Worm (Caenorhabditis elegans): Measurements from ENCODE around the gene cyp-13A12.
A peak's percentile ranks its signal among the peaks of the same experiment; 100 is the strongest.

cyp-13A12 gene

DNA sequence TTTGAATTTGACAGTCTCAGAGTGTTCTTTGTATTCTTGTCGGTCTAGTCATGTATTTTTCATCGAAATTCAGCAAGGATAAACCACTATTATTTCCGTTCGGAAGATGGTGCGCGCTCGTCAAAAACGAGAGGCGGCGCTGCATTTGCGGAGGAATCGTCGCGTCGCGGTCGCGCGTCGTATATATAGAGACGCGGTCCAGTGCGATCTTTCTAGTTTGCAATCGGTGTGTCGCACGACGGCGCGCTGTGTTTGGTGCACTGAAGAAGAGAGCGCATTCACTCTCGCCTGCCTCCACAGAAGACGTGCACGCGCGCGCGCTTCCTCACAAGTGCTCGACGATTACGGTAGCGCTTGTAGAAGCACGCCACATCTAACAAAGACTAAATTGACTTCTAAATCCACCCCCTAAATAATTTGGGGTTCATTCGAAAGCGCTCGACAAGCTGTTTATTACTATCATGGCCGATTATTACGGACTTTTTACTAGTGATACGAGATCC lies 46.3 kb downstream of the cyp-13A12 start, which contains the start of gene Y39E4B.6 (continued):
- TF ChIP-seq snpc-4 (GFP tag; optimal IDR thresholded peaks at IDR 0.05) = peak; percentile 23
- TF ChIP-seq snpc-4 (tag; optimal IDR thresholded peaks at IDR 0.05) = peak in 3 of 4 experiments; percentile 74 to 85 (median 85)
- TF ChIP-seq Y79H2A.3 (GFP tag; conservative IDR thresholded peaks at IDR 0.05) = peak; percentile 72; the same call in 1 of the 2 replicates
- 0 out of 2 replicates have a peak, but pooled peaks have one; percentile 55 for TF ChIP-seq hsf-1 (GFP tag; IDR thresholded peaks at IDR 0.05)
- no peak for TF ChIP-seq nhr-179 (tag; optimal IDR thresholded peaks at IDR 0.05)
- peak; percentile 87 for TF ChIP-seq egl-18 (GFP tag; IDR thresholded peaks at IDR 0.05)
- peak; percentile 81; the same call in 1 of the 2 replicates for TF ChIP-seq cebp-1 (GFP tag; IDR thresholded peaks at IDR 0.05)
- TF ChIP-seq cebp-1 (tag; optimal IDR thresholded peaks at IDR 0.05) = peak; percentile 95
- peak; percentile 92 for TF ChIP-seq dox-1 (GFP tag; IDR thresholded peaks at IDR 0.05)
- peak; percentile 78 for TF ChIP-seq tbp1 (GFP tag; optimal IDR thresholded peaks at IDR 0.05)
- TF ChIP-seq zim-3 (tag; optimal IDR thresholded peaks at IDR 0.05) = peak; percentile 77

DNA sequence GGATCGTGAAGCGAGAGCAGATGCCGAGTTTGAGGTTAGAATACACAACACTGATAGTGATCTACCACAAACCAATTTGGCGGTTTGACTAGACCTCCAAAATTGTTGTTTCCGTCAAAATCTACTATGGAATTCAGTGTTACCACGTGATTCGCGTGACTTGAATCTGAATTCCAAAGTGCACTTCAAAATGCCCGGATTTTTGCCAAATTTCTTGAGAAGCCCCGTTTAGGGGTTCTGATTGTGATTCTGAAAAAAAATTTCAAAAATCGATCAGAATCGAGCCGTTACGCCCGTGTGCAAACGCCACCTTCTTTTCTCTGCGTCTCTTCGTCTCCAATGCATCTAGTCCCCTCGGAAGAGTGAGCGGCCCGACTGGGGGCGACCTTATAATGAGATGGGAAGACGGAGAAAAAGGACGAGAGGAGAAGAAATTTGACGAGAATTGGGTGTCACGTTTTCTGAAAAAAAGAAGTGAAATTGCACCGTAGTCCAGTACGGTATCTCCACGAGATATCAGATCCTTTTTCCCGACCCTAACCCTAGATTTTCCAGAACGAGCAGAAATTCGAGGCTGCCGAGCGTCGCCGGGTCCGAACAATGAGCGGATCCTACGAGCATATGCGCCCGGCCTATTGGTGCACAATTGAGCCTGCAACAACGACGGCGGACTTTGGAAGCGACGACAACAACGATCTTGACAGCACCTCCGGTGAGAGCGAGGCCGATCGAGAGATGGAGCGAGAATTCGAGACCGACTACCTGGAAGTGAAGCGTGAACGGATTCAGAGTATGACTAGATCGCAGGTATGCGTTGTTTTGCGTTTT lies 47.3 kb downstream of the cyp-13A12 start:
- TF ChIP-seq pbrm-1 (GFP tag; IDR thresholded peaks at IDR 0.05) (0 out of 2 replicates have a peak, but pooled peaks have one; percentile 15), lin-40 (tag; optimal IDR thresholded peaks at IDR 0.05) (peak; percentile 43), rec-8 (tag; optimal IDR thresholded peaks at IDR 0.05) (no peak), F33H1.4 (GFP tag; IDR thresholded peaks at IDR 0.05) (no peak), hmg-1.2 (GFP tag; IDR thresholded peaks at IDR 0.05) (peak; percentile 87), ztf-6 (GFP tag; IDR thresholded peaks at IDR 0.05) (no peak), Y95B8A.8 (GFP tag; IDR thresholded peaks at IDR 0.05) (0 out of 2 replicates have a peak, but pooled peaks have one; percentile 19), xnd-1 (tag; optimal IDR thresholded peaks at IDR 0.05) (no peak), zfh-2 (GFP tag; conservative IDR thresholded peaks at IDR 0.05) (peak; percentile 79), B0336.3 (GFP tag; IDR thresholded peaks at IDR 0.05) (0 out of 2 replicates have a peak, but pooled peaks have one; percentile 11), lin-26 (GFP tag; IDR thresholded peaks at IDR 0.05) (0 out of 2 replicates have a peak, but pooled peaks have one; percentile 23), lir-1 (GFP tag; conservative IDR thresholded peaks at IDR 0.05) (0 out of 2 replicates have a peak, but pooled peaks have one; percentile 13), F52B5.7 (tag; optimal IDR thresholded peaks at IDR 0.05) (no peak), ztf-26 (tag; optimal IDR thresholded peaks at IDR 0.05) (no peak), dpl-1 (GFP tag; optimal IDR thresholded peaks at IDR 0.05) (no peak), unc-130 (GFP tag; optimal IDR thresholded peaks at IDR 0.05) (no peak), lin-35 (GFP tag; optimal IDR thresholded peaks at IDR 0.05) (peak in 1 of 3 experiments; percentile 11), bed-1 (GFP tag; IDR thresholded peaks at IDR 0.05) (no peak), chd-7 (tag; optimal IDR thresholded peaks at IDR 0.05) (no peak)
